Fruit fly (Drosophila melanogaster): ENCODE results near the gene SdhBL.

SdhBL gene

DNA sequence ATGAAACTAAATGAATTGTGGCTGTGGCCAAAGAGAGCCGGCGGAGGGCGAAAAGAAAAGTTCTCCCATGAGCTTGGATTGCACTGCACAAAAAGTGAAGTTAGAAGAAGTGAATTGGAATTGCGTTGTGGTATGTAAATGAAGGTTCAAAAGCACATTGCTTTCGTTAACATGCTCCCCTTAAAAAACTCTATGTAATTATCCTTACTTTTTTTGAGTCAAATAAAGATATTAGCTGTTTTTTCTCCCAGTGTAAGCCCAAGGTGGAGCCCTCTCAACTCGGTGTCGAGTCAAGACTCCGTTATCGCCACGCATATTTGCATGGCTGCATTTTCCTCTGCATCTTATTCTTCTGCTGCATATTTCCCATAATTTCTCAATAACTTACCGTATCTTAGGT, 29.3 kb downstream of the SdhBL start (continued):
- TF ChIP-seq CG10267 (tag; optimal IDR thresholded peaks at IDR 0.05), result peak; percentile 51
- TF ChIP-seq Mrtf (GFP tag; IDR thresholded peaks at IDR 0.05), result peak; percentile 41; the same call in 1 of the 3 replicates
- peak; percentile 50; the same call in 1 of the 3 replicates for TF ChIP-seq gce (GFP tag; IDR thresholded peaks at IDR 0.05)
- peak; percentile 51 for TF ChIP-seq CG17359 (tag; optimal IDR thresholded peaks at IDR 0.05)
- peak; percentile 68 for TF ChIP-seq CG4820 (GFP tag; optimal IDR thresholded peaks at IDR 0.05)
- TF ChIP-seq CG17186 (GFP tag; optimal IDR thresholded peaks at IDR 0.05), result no peak
- TF ChIP-seq esg (GFP tag; conservative IDR thresholded peaks at IDR 0.05), result peak; percentile 43
- no peak for TF ChIP-seq CG14860 (GFP tag; IDR thresholded peaks at IDR 0.05; ENCODE audit: partially characterized antibody)
- no peak for TF ChIP-seq ab (GFP tag; optimal IDR thresholded peaks at IDR 0.05)
- TF ChIP-seq CG31224 (GFP tag; IDR thresholded peaks at IDR 0.05), result 0 out of 2 replicates have a peak, but pooled peaks have one; percentile 8
- no peak for TF ChIP-seq D19B (GFP tag; optimal IDR thresholded peaks at IDR 0.05)
- peak; percentile 27; the same call in 1 of the 2 replicates for TF ChIP-seq CG3847 (GFP tag; IDR thresholded peaks at IDR 0.05)
- no peak for TF ChIP-seq BtbVII (GFP tag; optimal IDR thresholded peaks at IDR 0.05)
- TF ChIP-seq CG1792 (GFP tag; optimal IDR thresholded peaks at IDR 0.05), result peak; percentile 4
- peak; percentile 35 for TF ChIP-seq Atf-2 (GFP tag; optimal IDR thresholded peaks at IDR 0.05)
- TF ChIP-seq CG6175 (GFP tag; IDR thresholded peaks at IDR 0.05), result no peak
- TF ChIP-seq Kr (GFP tag; optimal IDR thresholded peaks at IDR 0.05), result no peak
- TF ChIP-seq tna (GFP tag; IDR thresholded peaks at IDR 0.05; ENCODE audit: partially characterized antibody), result no peak
- no peak for TF ChIP-seq MTF-1 (GFP tag; optimal IDR thresholded peaks at IDR 0.05; ENCODE audit: borderline replicate concordance)
- TF ChIP-seq ems (GFP tag; optimal IDR thresholded peaks at IDR 0.05), result peak; percentile 29
- peak; percentile 45 for TF ChIP-seq CG8388 (GFP tag; optimal IDR thresholded peaks at IDR 0.05)
- TF ChIP-seq wdn (GFP tag; IDR thresholded peaks at IDR 0.05), result no peak
- peak; percentile 37 for TF ChIP-seq stc (GFP tag; IDR thresholded peaks at IDR 0.05)
- no peak for TF ChIP-seq CG4328 (GFP tag; optimal IDR thresholded peaks at IDR 0.05)
- peak; percentile 82 for TF ChIP-seq CG17328 (GFP tag; IDR thresholded peaks at IDR 0.05)
- no peak for TF ChIP-seq CG2116 (GFP tag; optimal IDR thresholded peaks at IDR 0.05)
- TF ChIP-seq Oaz (GFP tag; IDR thresholded peaks at IDR 0.05), result no peak
- TF ChIP-seq abd-A (tag; optimal IDR thresholded peaks at IDR 0.05), result no peak
- peak; percentile 60; the same call in 2 of the 3 replicates for TF ChIP-seq CG2889 (GFP tag; IDR thresholded peaks at IDR 0.05)
- TF ChIP-seq fd3F (GFP tag; optimal IDR thresholded peaks at IDR 0.05), result no peak
- peak; percentile 72 for TF ChIP-seq vvl (GFP tag; IDR thresholded peaks at IDR 0.05)
- TF ChIP-seq HmgD (GFP tag; optimal IDR thresholded peaks at IDR 0.05), result no peak
- peak; percentile 27 for TF ChIP-seq Antp (GFP tag; optimal IDR thresholded peaks at IDR 0.05)
- TF ChIP-seq CG3163 (GFP tag; optimal IDR thresholded peaks at IDR 0.05), result no peak
- TF ChIP-seq pnt (GFP tag; optimal IDR thresholded peaks at IDR 0.05), result peak; percentile 35
- peak; percentile 33 for TF ChIP-seq CG16815 (GFP tag; optimal IDR thresholded peaks at IDR 0.05)
- TF ChIP-seq CG7556 (GFP tag; optimal IDR thresholded peaks at IDR 0.05), result peak; percentile 34
- no peak for TF ChIP-seq CG6854 (GFP tag; optimal IDR thresholded peaks at IDR 0.05)
- TF ChIP-seq CG1529 (GFP tag; optimal IDR thresholded peaks at IDR 0.05), result peak; percentile 47
- 0 out of 2 replicates have a peak, but pooled peaks have one; percentile 10 for TF ChIP-seq CG7372 (GFP tag; IDR thresholded peaks at IDR 0.05)
- no peak for TF ChIP-seq Side (GFP tag; optimal IDR thresholded peaks at IDR 0.05)
- no peak for TF ChIP-seq CG2120 (GFP tag; optimal IDR thresholded peaks at IDR 0.05)
- TF ChIP-seq CG34224 (GFP tag; IDR thresholded peaks at IDR 0.05; ENCODE audit: partially characterized antibody), result no peak
- peak; percentile 4 for TF ChIP-seq mam (GFP tag; optimal IDR thresholded peaks at IDR 0.05)
- TF ChIP-seq Fer3 (tag; optimal IDR thresholded peaks at IDR 0.05), result no peak
- no peak for TF ChIP-seq Hmx (GFP tag; optimal IDR thresholded peaks at IDR 0.05)
- TF ChIP-seq pros (GFP tag; optimal IDR thresholded peaks at IDR 0.05), result no peak
- peak; percentile 49; the same call in 1 of the 3 replicates for TF ChIP-seq CG7357 (GFP tag; IDR thresholded peaks at IDR 0.05)
- peak; percentile 24 for TF ChIP-seq CG1647 (GFP tag; optimal IDR thresholded peaks at IDR 0.05)
- peak; percentile 33 for TF ChIP-seq CG15269 (tag; optimal IDR thresholded peaks at IDR 0.05)
- TF ChIP-seq D19A (tag; optimal IDR thresholded peaks at IDR 0.05), result peak; percentile 40

All from whole organism, embryonic.